Worm (Caenorhabditis elegans): ENCODE results near the gene mgrn-1.
A peak's percentile ranks its signal among the peaks of the same experiment; 100 is the strongest.

Gene mgrn-1

ce11 chrX:14313627-14314026 is 2.1 kb upstream of the mgrn-1 start, which contains the start of gene prx-1:
Gene prx-1, plus strand, starts transcription at chrX:14313927.
- TF ChIP-seq unc-39 (tag; optimal IDR thresholded peaks at IDR 0.05) (no peak), fos-1 (tag; optimal IDR thresholded peaks at IDR 0.05) (peak; percentile 32), crh-2 (tag; optimal IDR thresholded peaks at IDR 0.05) (peak; percentile 4)

- no peak for TF ChIP-seq nhr-23 (tag; optimal IDR thresholded peaks at IDR 0.05)
- peak; percentile 86 for TF ChIP-seq sma-9 (GFP tag; optimal IDR thresholded peaks at IDR 0.05)
- TF ChIP-seq sma-9 (tag; optimal IDR thresholded peaks at IDR 0.05), result no peak
- no peak for TF ChIP-seq Y55F3AM.14 (GFP tag; optimal IDR thresholded peaks at IDR 0.05)
- TF ChIP-seq ceh-16 (tag; optimal IDR thresholded peaks at IDR 0.05), result peak; percentile 70
- TF ChIP-seq blmp-1 (tag; optimal IDR thresholded peaks at IDR 0.05; ENCODE audit: insufficient read depth), result peak; percentile 22
- peak; percentile 59 for TF ChIP-seq skn-1 (tag; optimal IDR thresholded peaks at IDR 0.05)
- TF ChIP-seq lin-11 (tag; optimal IDR thresholded peaks at IDR 0.05), result peak; percentile 58
- TF ChIP-seq zag-1 (tag; optimal IDR thresholded peaks at IDR 0.05), result peak; percentile 49
- peak; percentile 55 for TF ChIP-seq crh-2 (tag; optimal IDR thresholded peaks at IDR 0.05)
- TF ChIP-seq nhr-237 (tag; optimal IDR thresholded peaks at IDR 0.05), result no peak
- TF ChIP-seq dmd-4 (tag; optimal IDR thresholded peaks at IDR 0.05), result no peak
- TF ChIP-seq sem-4 (tag; optimal IDR thresholded peaks at IDR 0.05), result peak; percentile 78
- no peak for TF ChIP-seq aly-2 (tag; optimal IDR thresholded peaks at IDR 0.05)
- no peak for TF ChIP-seq mbf-1 (tag; optimal IDR thresholded peaks at IDR 0.05)
- peak; percentile 70 for TF ChIP-seq nhr-6 (tag; optimal IDR thresholded peaks at IDR 0.05)
- TF ChIP-seq ceh-82 (tag; optimal IDR thresholded peaks at IDR 0.05), result peak; percentile 35
- peak; percentile 76 to 95 for TF ChIP-seq lsy-2 (tag; optimal IDR thresholded peaks at IDR 0.05)
- peak; percentile 82 for TF ChIP-seq C34F6.9 (tag; optimal IDR thresholded peaks at IDR 0.05)
- peak; percentile 69 for TF ChIP-seq snpc-4 (tag; optimal IDR thresholded peaks at IDR 0.05)
- peak; percentile 48 for TF ChIP-seq ztf-4 (tag; optimal IDR thresholded peaks at IDR 0.05)
- no peak for TF ChIP-seq elt-3 (tag; optimal IDR thresholded peaks at IDR 0.05)
- TF ChIP-seq nhr-129 (tag; optimal IDR thresholded peaks at IDR 0.05), result peak; percentile 82
- TF ChIP-seq fos-1 (tag; optimal IDR thresholded peaks at IDR 0.05), result peak; percentile 89
- peak; percentile 95 for TF ChIP-seq lin-13 (GFP tag; optimal IDR thresholded peaks at IDR 0.05)
- no peak for TF ChIP-seq alr-1 (tag; optimal IDR thresholded peaks at IDR 0.05)
- TF ChIP-seq lin-39 (tag; optimal IDR thresholded peaks at IDR 0.05), result no peak
- peak; percentile 69 for TF ChIP-seq nhr-21 (tag; optimal IDR thresholded peaks at IDR 0.05)
- TF ChIP-seq gmeb-1 (tag; optimal IDR thresholded peaks at IDR 0.05), result peak; percentile 42
- no peak for TF ChIP-seq nhr-11 (tag; optimal IDR thresholded peaks at IDR 0.05)
- TF ChIP-seq nhr-10 (tag; optimal IDR thresholded peaks at IDR 0.05), result no peak
- no peak for TF ChIP-seq ama-1 (optimal IDR thresholded peaks at IDR 0.05)
- TF ChIP-seq nhr-12 (tag; optimal IDR thresholded peaks at IDR 0.05), result no peak
- TF ChIP-seq nhr-25 (tag; optimal IDR thresholded peaks at IDR 0.05), result peak; percentile 77
- TF ChIP-seq unc-55 (GFP tag; optimal IDR thresholded peaks at IDR 0.05), result peak; percentile 81
- TF ChIP-seq F13H6.1 (tag; optimal IDR thresholded peaks at IDR 0.05), result peak; percentile 86
- no peak for TF ChIP-seq R02D3.7 (tag; optimal IDR thresholded peaks at IDR 0.05)
- peak; percentile 58 for TF ChIP-seq egl-27 (tag; optimal IDR thresholded peaks at IDR 0.05)
- peak; percentile 35 to 42 for TF ChIP-seq mdl-1 (tag; optimal IDR thresholded peaks at IDR 0.05)
- peak; percentile 6 for TF ChIP-seq mab-5 (tag; optimal IDR thresholded peaks at IDR 0.05)
- TF ChIP-seq sma-3 (GFP tag; optimal IDR thresholded peaks at IDR 0.05), result peak; percentile 54
Observed at ce11 chrX:14312416-14312815, 933 bp upstream of the mgrn-1 start.

ce11 chrX:14309656-14310055 is 1.8 kb downstream of the mgrn-1 start:
- TF ChIP-seq nhr-11 (tag; optimal IDR thresholded peaks at IDR 0.05), result no peak
- TF ChIP-seq nhr-129 (tag; optimal IDR thresholded peaks at IDR 0.05), result no peak
- no peak for TF ChIP-seq gmeb-1 (tag; optimal IDR thresholded peaks at IDR 0.05)
- TF ChIP-seq blmp-1 (tag; optimal IDR thresholded peaks at IDR 0.05; ENCODE audit: insufficient read depth), result no peak
- no peak for TF ChIP-seq ama-1 (optimal IDR thresholded peaks at IDR 0.05)
- TF ChIP-seq nhr-237 (tag; optimal IDR thresholded peaks at IDR 0.05), result no peak
- no peak for TF ChIP-seq ztf-4 (tag; optimal IDR thresholded peaks at IDR 0.05)
- no peak for TF ChIP-seq ztf-11 (tag; optimal IDR thresholded peaks at IDR 0.05)
- no peak for TF ChIP-seq C34F6.9 (tag; optimal IDR thresholded peaks at IDR 0.05)
- TF ChIP-seq ztf-1 (GFP tag; conservative IDR thresholded peaks at IDR 0.05), result no peak
- TF ChIP-seq R02D3.7 (tag; optimal IDR thresholded peaks at IDR 0.05), result no peak
- no peak for TF ChIP-seq lsy-2 (tag; optimal IDR thresholded peaks at IDR 0.05)

Measured in whole organism, L2 larva.